Fruit fly (Drosophila melanogaster) whole organism, embryonic: ENCODE results near the gene BckdhA.
A peak's percentile ranks its signal among the peaks of the same experiment; 100 is the strongest.

Source experiments
- Asciz ChIP-seq: fragments of 200-800 bp; sonication (Bioruptor generic); optimal IDR thresholded peaks from 2 replicates; lab custom pipeline; 2017; ENCODE audit warnings: missing biosample characterization, mild to moderate bottlenecking, missing genetic modification characterization, missing genetic modification reagents
- Atf-2 ChIP-seq: fragments of 200-800 bp; sonication (Bioruptor generic); optimal IDR thresholded peaks from 2 replicates; lab custom pipeline; 2016; ENCODE audit warnings: missing biosample characterization, missing genetic modification characterization
- Atf3 ChIP-seq: fragments of 200-800 bp; sonication (Bioruptor generic); optimal IDR thresholded peaks from 3 replicates; lab custom pipeline; 2016; ENCODE audit warnings: missing biosample characterization, missing genetic modification characterization
- Atf6 ChIP-seq: fragments of 200-800 bp; sonication (Bioruptor generic); IDR thresholded peaks from 2 replicates; pipeline ENCODE4 v1.3.6; 2022; ENCODE audit warnings: missing biosample characterization, missing genetic modification characterization
- CG10565 ChIP-seq: fragments of 200-800 bp; sonication (Bioruptor generic); optimal IDR thresholded peaks from 3 replicates; lab custom pipeline; 2016; ENCODE audit warnings: missing biosample characterization, mild to moderate bottlenecking, missing genetic modification characterization
- CG17359 ChIP-seq: fragments of 200-800 bp; sonication (Bioruptor generic); optimal IDR thresholded peaks from 3 replicates; lab custom pipeline; 2018; ENCODE audit warnings: missing biosample characterization, mild to moderate bottlenecking, missing genetic modification characterization, moderate library complexity
- CG17912 ChIP-seq: fragments of 200-800 bp; sonication (Bioruptor generic); optimal IDR thresholded peaks from 2 replicates; lab custom pipeline; 2018; ENCODE audit warnings: missing biosample characterization, mild to moderate bottlenecking, missing genetic modification characterization
- CG18476 ChIP-seq: fragments of 200-800 bp; sonication (Bioruptor generic); optimal IDR thresholded peaks from 2 replicates; lab custom pipeline; 2016; ENCODE audit warnings: missing biosample characterization, mild to moderate bottlenecking, missing genetic modification characterization
- CG3163 ChIP-seq: fragments of 200-800 bp; sonication (Bioruptor generic); optimal IDR thresholded peaks from 3 replicates; lab custom pipeline; 2016; ENCODE audit warnings: missing biosample characterization, missing genetic modification characterization
- CG32532 ChIP-seq: fragments of 200-800 bp; sonication (Bioruptor generic); IDR thresholded peaks from 2 replicates; pipeline ENCODE4 v1.3.6; 2022; ENCODE audit warnings: missing biosample characterization, missing genetic modification characterization
- CG3847 ChIP-seq: fragments of 200-800 bp; sonication (Bioruptor generic); IDR thresholded peaks from 2 replicates; pipeline ENCODE4 v1.3.6; 2022; ENCODE audit warnings: missing biosample characterization, missing genetic modification characterization
- CG4707 ChIP-seq: fragments of 200-800 bp; sonication (Bioruptor generic); optimal IDR thresholded peaks from 2 replicates; lab custom pipeline; 2018; ENCODE audit warnings: missing biosample characterization, mild to moderate bottlenecking, missing genetic modification characterization, moderate library complexity
- CG4730 ChIP-seq: fragments of 200-800 bp; sonication (Bioruptor generic); IDR thresholded peaks from 2 replicates; pipeline ENCODE4 v1.3.6; 2022; ENCODE audit warnings: missing biosample characterization, missing genetic modification characterization
- CG6175 ChIP-seq: fragments of 200-800 bp; sonication (Bioruptor generic); IDR thresholded peaks from 3 replicates; pipeline ENCODE4 v1.3.6; 2022; ENCODE audit warnings: missing biosample characterization, missing genetic modification characterization
- CG6254 ChIP-seq: fragments of 200-800 bp; sonication (Bioruptor generic); optimal IDR thresholded peaks from 3 replicates; lab custom pipeline; 2017; ENCODE audit warnings: mild to moderate bottlenecking, missing biosample characterization, missing genetic modification reagents, missing genetic modification characterization
- CG6683 ChIP-seq: fragments of 200-800 bp; sonication (Bioruptor generic); optimal IDR thresholded peaks from 2 replicates; lab custom pipeline; 2017; ENCODE audit warnings: missing biosample characterization, mild to moderate bottlenecking, missing genetic modification characterization, missing genetic modification reagents
- CG7963 ChIP-seq: fragments of 200-800 bp; sonication (Bioruptor generic); IDR thresholded peaks from 3 replicates; pipeline ENCODE4 v1.3.6; 2022; ENCODE audit warnings: missing biosample characterization, missing genetic modification characterization; ENCODE audit not compliant: partially characterized antibody
- CG8089 ChIP-seq: fragments of 200-800 bp; sonication (Bioruptor generic); optimal IDR thresholded peaks from 3 replicates; lab custom pipeline; 2016; ENCODE audit warnings: missing biosample characterization, missing genetic modification characterization
- Dad ChIP-seq: fragments of 200-800 bp; sonication (Bioruptor generic); optimal IDR thresholded peaks from 3 replicates; lab custom pipeline; 2016; ENCODE audit warnings: missing biosample characterization, missing genetic modification characterization
- Dbx ChIP-seq: fragments of 200-800 bp; sonication (Bioruptor generic); IDR thresholded peaks from 3 replicates; pipeline ENCODE4 v1.3.6; 2022; ENCODE audit warnings: missing biosample characterization, missing genetic modification characterization
- Dfd ChIP-seq, 2 experiments: fragments of >200 bp; optimal IDR thresholded peaks; 2 replicates each; lab custom pipeline; 2017; ENCODE audit warnings: missing biosample characterization in 2 of 2, missing genetic modification characterization in 2 of 2
- Mrtf ChIP-seq: fragments of 200-800 bp; sonication (Bioruptor generic); IDR thresholded peaks from 3 replicates; pipeline ENCODE4 v1.3.6; 2022; ENCODE audit warnings: missing biosample characterization, missing genetic modification characterization
- Scr ChIP-seq: fragments of 200-800 bp; sonication (Bioruptor generic); IDR thresholded peaks from 2 replicates; pipeline ENCODE4 v1.3.6; 2022; ENCODE audit warnings: missing biosample characterization, missing genetic modification characterization; ENCODE audit not compliant: partially characterized antibody
- abd-A ChIP-seq: fragments of 200-800 bp; sonication (Bioruptor generic); optimal IDR thresholded peaks from 3 replicates; lab custom pipeline; 2019; ENCODE audit warnings: missing biosample characterization, mild to moderate bottlenecking, missing genetic modification characterization, moderate library complexity
- btn ChIP-seq: fragments of 200-800 bp; sonication (Bioruptor generic); optimal IDR thresholded peaks from 2 replicates; lab custom pipeline; 2016; ENCODE audit warnings: missing biosample characterization, missing genetic modification characterization
- cato ChIP-seq: fragments of 200-800 bp; sonication (Bioruptor generic); optimal IDR thresholded peaks from 2 replicates; lab custom pipeline; 2016; ENCODE audit warnings: missing biosample characterization, missing genetic modification characterization, borderline replicate concordance
- chm ChIP-seq: fragments of 200-800 bp; sonication (Bioruptor generic); IDR thresholded peaks from 2 replicates; pipeline ENCODE4 v1.3.6; 2022; ENCODE audit warnings: missing biosample characterization, missing genetic modification characterization
- croc ChIP-seq: fragments of 200-800 bp; sonication (Bioruptor generic); conservative IDR thresholded peaks from 3 replicates; pipeline ENCODE4 v1.3.6; 2022; ENCODE audit warnings: missing biosample characterization, missing genetic modification characterization
- cwo ChIP-seq: fragments of 200-800 bp; sonication (Bioruptor generic); optimal IDR thresholded peaks from 3 replicates; lab custom pipeline; 2017; ENCODE audit warnings: missing biosample characterization, missing genetic modification characterization, mild to moderate bottlenecking, moderate library complexity, missing genetic modification reagents
- en ChIP-seq: fragments of 200-800 bp; sonication (Bioruptor generic); optimal IDR thresholded peaks from 2 replicates; lab custom pipeline; 2016; ENCODE audit warnings: missing biosample characterization, missing genetic modification characterization
- exex ChIP-seq: fragments of 200-800 bp; sonication (Bioruptor generic); optimal IDR thresholded peaks from 4 replicates; lab custom pipeline; 2018; ENCODE audit warnings: missing biosample characterization, mild to moderate bottlenecking, missing genetic modification characterization, moderate library complexity
- ftz-f1 ChIP-seq: fragments of 200-800 bp; sonication (Bioruptor generic); optimal IDR thresholded peaks from 2 replicates; lab custom pipeline; 2016; ENCODE audit warnings: missing biosample characterization, missing genetic modification characterization
- gce ChIP-seq: fragments of 200-800 bp; sonication (Bioruptor generic); IDR thresholded peaks from 3 replicates; pipeline ENCODE4 v1.3.6; 2022; ENCODE audit warnings: missing biosample characterization, missing genetic modification characterization
- gem ChIP-seq: fragments of 200-800 bp; sonication (Bioruptor generic); optimal IDR thresholded peaks from 2 replicates; lab custom pipeline; 2019; ENCODE audit warnings: missing biosample characterization, mild to moderate bottlenecking, missing genetic modification characterization, moderate library complexity
- luna ChIP-seq: fragments of 200-800 bp; sonication (Bioruptor generic); optimal IDR thresholded peaks from 2 replicates; lab custom pipeline; 2016; ENCODE audit warnings: missing biosample characterization, missing genetic modification characterization
- nau ChIP-seq: fragments of 200-800 bp; sonication (Bioruptor generic); optimal IDR thresholded peaks from 3 replicates; lab custom pipeline; 2017; ENCODE audit warnings: missing biosample characterization, mild to moderate bottlenecking, missing genetic modification characterization, missing genetic modification reagents
- pfk ChIP-seq: fragments of 200-800 bp; sonication (Bioruptor generic); optimal IDR thresholded peaks from 2 replicates; lab custom pipeline; 2018; ENCODE audit warnings: missing biosample characterization, mild to moderate bottlenecking, missing genetic modification characterization, moderate library complexity
- pho ChIP-seq: fragments of 200-800 bp; sonication (Bioruptor generic); optimal IDR thresholded peaks from 2 replicates; lab custom pipeline; 2016; ENCODE audit warnings: missing biosample characterization, missing genetic modification characterization
- phol ChIP-seq: fragments of 200-800 bp; sonication (Bioruptor generic); optimal IDR thresholded peaks from 3 replicates; lab custom pipeline; 2018; ENCODE audit warnings: missing biosample characterization, mild to moderate bottlenecking, missing genetic modification characterization, moderate library complexity
- prd ChIP-seq, 3 experiments: fragments of >200 bp in 2 of 3; fragments of 200-800 bp in 1 of 3; sonication (Bioruptor generic) in 1 of 3; optimal IDR thresholded peaks in 2 of 3; IDR thresholded peaks in 1 of 3; 2 replicates in 2 of 3; 3 replicates in 1 of 3; pipeline versions ENCODE4 v1.3.6 to Lab custom; 2017 to 2022; ENCODE audit warnings: missing biosample characterization in 1 of 3, missing genetic modification characterization in 1 of 3
- rib ChIP-seq: fragments of 200-800 bp; sonication (Bioruptor generic); IDR thresholded peaks from 2 replicates; pipeline ENCODE4 v1.3.6; 2022; ENCODE audit warnings: missing biosample characterization, missing genetic modification characterization
- salm ChIP-seq: fragments of 200-800 bp; sonication (Bioruptor generic); optimal IDR thresholded peaks from 2 replicates; lab custom pipeline; 2018; ENCODE audit warnings: missing biosample characterization, mild to moderate bottlenecking, missing genetic modification characterization
- sd ChIP-seq: fragments of 200-800 bp; sonication (Bioruptor generic); optimal IDR thresholded peaks from 3 replicates; lab custom pipeline; 2018; ENCODE audit warnings: missing biosample characterization, mild to moderate bottlenecking, missing genetic modification characterization, moderate library complexity
- sens-2 ChIP-seq: fragments of 200-800 bp; sonication (Bioruptor generic); IDR thresholded peaks from 2 replicates; pipeline ENCODE4 v1.3.6; 2022; ENCODE audit warnings: missing biosample characterization, missing genetic modification characterization
- sisA ChIP-seq: fragments of 200-800 bp; sonication (Bioruptor generic); IDR thresholded peaks from 2 replicates; pipeline ENCODE4 v1.3.6; 2022; ENCODE audit warnings: missing biosample characterization, missing genetic modification characterization
- z ChIP-seq: fragments of 200-800 bp; sonication (Bioruptor generic); IDR thresholded peaks from 3 replicates; pipeline ENCODE4 v1.3.6; 2022; ENCODE audit warnings: missing biosample characterization, missing genetic modification characterization

The BckdhA gene

dm6 chr3R:9581089-9581520 lies 25.5 kb downstream of the BckdhA start, which contains the start of gene CG8301 (continued):
- no peak for TF ChIP-seq salm
- no peak for TF ChIP-seq croc (GFP tag; lab: Robert Waterston, UW)
- TF ChIP-seq cwo (GFP tag; lab: Kevin White, UChicago), result peak; percentile 17
- peak; percentile 34 for TF ChIP-seq Asciz
- no peak for TF ChIP-seq CG17912 (GFP tag; lab: Kevin White, UChicago)
- TF ChIP-seq z, result no peak
- no peak for TF ChIP-seq nau (GFP tag; lab: Kevin White, UChicago)
- no peak for TF ChIP-seq btn (GFP tag; lab: Kevin White, UChicago)
- no peak for TF ChIP-seq Atf6
- no peak for TF ChIP-seq CG3163
- TF ChIP-seq Dbx, result peak; percentile 15; the same call in 1 of the 3 replicates
- TF ChIP-seq en (GFP tag; lab: Kevin White, UChicago), result no peak
- no peak for TF ChIP-seq CG6254 (GFP tag; lab: Kevin White, UChicago)
- no peak for TF ChIP-seq exex (tag; lab: Kevin White, UChicago)
- no peak for TF ChIP-seq Atf-2 (GFP tag; lab: Kevin White, UChicago)
- TF ChIP-seq gce (GFP tag; lab: Robert Waterston, UW), result no peak
- TF ChIP-seq CG3847 (GFP tag; lab: Robert Waterston, UW), result no peak
- TF ChIP-seq chm (GFP tag; lab: Robert Waterston, UW), result peak; percentile 52; the same call in 1 of the 2 replicates
- no peak for TF ChIP-seq CG6683 (GFP tag; lab: Kevin White, UChicago)
- no peak for TF ChIP-seq abd-A
- no peak for TF ChIP-seq luna (GFP tag; lab: Kevin White, UChicago)
- no peak for TF ChIP-seq ftz-f1 (GFP tag; lab: Kevin White, UChicago)
- peak; percentile 10 for TF ChIP-seq pho (GFP tag; lab: Kevin White, UChicago)

dm6 chr3R:9581973-9582372 lies 26.4 kb downstream of the BckdhA start:
- TF ChIP-seq sisA (GFP tag; lab: Robert Waterston, UW) (no peak), gem (tag; lab: Kevin White, UChicago) (no peak), Scr (no peak), CG7963 (GFP tag; lab: Robert Waterston, UW) (no peak), Asciz (no peak), CG4730 (GFP tag; lab: Robert Waterston, UW) (no peak), Dad (GFP tag; lab: Kevin White, UChicago) (no peak), Dfd (GFP tag; optimal IDR thresholded peaks at IDR 0.05; lab: Kevin White, UChicago) (no peak), CG32532 (GFP tag; lab: Robert Waterston, UW) (no peak), CG18476 (GFP tag; lab: Kevin White, UChicago) (no peak), Atf3 (GFP tag; lab: Kevin White, UChicago) (no peak), cato (GFP tag; lab: Kevin White, UChicago) (no peak)

- TF ChIP-seq Mrtf (no peak), CG4707 (GFP tag; lab: Kevin White, UChicago) (no peak), CG8089 (GFP tag; lab: Kevin White, UChicago) (no peak), prd (optimal IDR thresholded peaks at IDR 0.05; lab: Kevin White, UChicago) (no peak), prd (GFP tag; IDR thresholded peaks at IDR 0.05; lab: Robert Waterston, UW) (no peak), CG17359 (tag; lab: Kevin White, UChicago) (no peak), pfk (GFP tag; lab: Kevin White, UChicago) (no peak), sens-2 (no peak), CG10565 (no peak), CG18476 (GFP tag; lab: Kevin White, UChicago) (no peak), sd (no peak), CG6175 (no peak), z (no peak), rib (no peak), phol (tag; lab: Kevin White, UChicago) (no peak)
Observed at dm6 chr3R:9583122-9583521, 27.5 kb downstream of the BckdhA start, which contains the start of gene CG33654. Gene CG33654, minus strand, starts transcription at chr3R:9583222.
